Worm (Caenorhabditis elegans): Measurements from ENCODE around the gene spig-3.

DNA sequence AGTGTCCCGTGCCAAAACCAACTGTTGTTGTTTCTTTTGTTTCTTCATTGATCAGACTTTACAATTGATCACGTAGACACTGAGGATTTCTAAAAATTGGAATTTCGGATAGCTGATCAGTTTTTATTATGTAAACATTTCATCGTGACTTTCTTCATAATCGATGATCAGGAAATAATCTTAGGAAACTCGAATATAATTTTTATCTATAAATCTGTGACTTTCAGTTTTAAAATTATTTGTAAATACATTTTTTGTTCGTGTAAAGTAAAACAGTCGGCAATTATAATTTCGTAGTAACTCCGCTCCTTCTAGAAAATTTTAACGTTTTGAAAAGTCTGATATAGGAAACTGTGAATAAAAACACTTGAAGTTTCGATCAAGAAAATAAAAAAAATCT lies 28.7 kb downstream of the spig-3 start, which contains the start of gene F40G12.5:
- TF ChIP-seq fkh-10 (GFP tag; optimal IDR thresholded peaks at IDR 0.05) (no peak), nhr-77 (tag; optimal IDR thresholded peaks at IDR 0.05) (no peak), ama-1 (optimal IDR thresholded peaks at IDR 0.05) (no peak), fos-1 (tag; optimal IDR thresholded peaks at IDR 0.05) (no peak), jun-1 (tag; optimal IDR thresholded peaks at IDR 0.05) (no peak), nhr-12 (tag; optimal IDR thresholded peaks at IDR 0.05) (no peak), lin-39 (tag; optimal IDR thresholded peaks at IDR 0.05) (no peak), tbx-2 (tag; optimal IDR thresholded peaks at IDR 0.05) (no peak), mdl-1 (tag; optimal IDR thresholded peaks at IDR 0.05) (no peak), R02D3.7 (tag; optimal IDR thresholded peaks at IDR 0.05) (no peak)

Measured in whole organism, L3 larva.